Worm (Caenorhabditis elegans) whole organism, L1 larva: Measurements from ENCODE around the gene F44E7.7.

Source experiments
- C16A3.4 ChIP-seq: fragments of 150-350 bp; optimal IDR thresholded peaks from 2 replicates; lab custom pipeline; 2014; ENCODE audit warnings: missing biosample characterization, missing genetic modification characterization
- aha-1 ChIP-seq: fragments of 150-350 bp; optimal IDR thresholded peaks from 2 replicates; lab custom pipeline; 2014; ENCODE audit warnings: missing biosample characterization, missing genetic modification characterization
- alr-1 ChIP-seq: fragments of 200-800 bp; sonication (Bioruptor generic); optimal IDR thresholded peaks from 2 replicates; lab custom pipeline; 2018; ENCODE audit warnings: borderline replicate concordance, mild to moderate bottlenecking, missing genetic modification characterization, missing compliant biosample characterization
- aly-2 ChIP-seq: fragments of 150-350 bp; optimal IDR thresholded peaks from 2 replicates; lab custom pipeline; 2014; ENCODE audit warnings: missing biosample characterization, missing genetic modification characterization
- ceh-63 ChIP-seq: fragments of 200-800 bp; sonication (Bioruptor generic); optimal IDR thresholded peaks from 2 replicates; lab custom pipeline; 2018; ENCODE audit warnings: mild to moderate bottlenecking, missing genetic modification characterization, missing compliant biosample characterization
- ceh-8 ChIP-seq: fragments of 200-800 bp; sonication (Bioruptor generic); optimal IDR thresholded peaks from 2 replicates; lab custom pipeline; 2018; ENCODE audit warnings: mild to moderate bottlenecking, missing genetic modification characterization, moderate library complexity, missing compliant biosample characterization
- ceh-88 ChIP-seq: fragments of 200-800 bp; sonication (Bioruptor generic); IDR thresholded peaks from 2 replicates; pipeline ENCODE4 v1.3.6; 2022; ENCODE audit warnings: missing genetic modification characterization, missing compliant biosample characterization
- dsc-1 ChIP-seq: sonication (generic microtip); optimal IDR thresholded peaks from 2 replicates; lab custom pipeline; 2016; ENCODE audit warnings: mild to moderate bottlenecking, missing genetic modification characterization, missing compliant biosample characterization
- efl-1 ChIP-seq, 4 experiments: fragments of 150-350 bp; optimal IDR thresholded peaks in 3 of 4; peaks in 1 of 4; 1 replicate in 1 of 4; 2 replicates in 3 of 4; lab custom pipeline; 2014; ENCODE audit warnings: missing biosample characterization in 2 of 4, missing genetic modification characterization in 2 of 4, missing genetic modification reagents in 2 of 4
- elt-2 ChIP-seq: sonication (generic microtip); optimal IDR thresholded peaks from 2 replicates; lab custom pipeline; 2016; ENCODE audit warnings: missing genetic modification characterization, mild to moderate bottlenecking, inconsistent platforms, missing compliant biosample characterization, missing genetic modification reagents
- fkh-4 ChIP-seq: sonication (generic microtip); optimal IDR thresholded peaks from 2 replicates; lab custom pipeline; 2016; ENCODE audit warnings: missing compliant biosample characterization, missing genetic modification characterization, borderline replicate concordance
- fkh-8 ChIP-seq: sonication (generic microtip); optimal IDR thresholded peaks from 2 replicates; lab custom pipeline; 2016; ENCODE audit warnings: mild to moderate bottlenecking, missing genetic modification characterization, missing compliant biosample characterization
- grh-1 ChIP-seq: fragments of 200-800 bp; sonication (Bioruptor generic); IDR thresholded peaks from 2 replicates; pipeline ENCODE4 v1.3.6; 2022; ENCODE audit warnings: missing genetic modification reagents, missing genetic modification characterization, missing compliant biosample characterization
- hlh-17 ChIP-seq: fragments of 200-800 bp; sonication (Bioruptor generic); optimal IDR thresholded peaks from 2 replicates; lab custom pipeline; 2018; ENCODE audit warnings: missing genetic modification characterization, mild to moderate bottlenecking, missing compliant biosample characterization, moderate library complexity, borderline replicate concordance
- jun-1 ChIP-seq: fragments of 150-350 bp; optimal IDR thresholded peaks from 2 replicates; lab custom pipeline; 2014; ENCODE audit warnings: missing biosample characterization, missing genetic modification reagents, missing genetic modification characterization
- lin-13 ChIP-seq: fragments of 150-350 bp; optimal IDR thresholded peaks from 2 replicates; lab custom pipeline; 2014; ENCODE audit warnings: missing biosample characterization, missing genetic modification reagents, missing genetic modification characterization
- lin-35 ChIP-seq, 2 experiments: fragments of 150-350 bp; optimal IDR thresholded peaks; 2 replicates each; lab custom pipeline; 2014; ENCODE audit warnings: missing biosample characterization in 2 of 2, missing genetic modification characterization in 2 of 2, missing genetic modification reagents in 2 of 2
- lin-39 ChIP-seq: fragments of 150-350 bp; optimal IDR thresholded peaks from 2 replicates; lab custom pipeline; 2014; ENCODE audit warnings: missing biosample characterization, missing genetic modification reagents, missing genetic modification characterization
- lsy-2 ChIP-seq, 2 experiments: fragments of 150-350 bp; optimal IDR thresholded peaks; 2 replicates each; lab custom pipeline; 2014; ENCODE audit warnings: missing biosample characterization in 2 of 2, missing genetic modification characterization in 2 of 2
- mab-9 ChIP-seq: fragments of 200-800 bp; sonication (Bioruptor generic); IDR thresholded peaks from 2 replicates; pipeline ENCODE4 v1.3.6; 2022; ENCODE audit warnings: missing genetic modification reagents, missing genetic modification characterization, missing compliant biosample characterization
- mdl-1 ChIP-seq, 2 experiments: fragments of 150-350 bp; optimal IDR thresholded peaks; 2 replicates each; lab custom pipeline; 2014 to 2017; ENCODE audit warnings: missing biosample characterization in 2 of 2, missing genetic modification characterization in 2 of 2, inconsistent platforms in 1 of 2
- nhr-11 ChIP-seq: fragments of 150-350 bp; optimal IDR thresholded peaks from 2 replicates; lab custom pipeline; 2014; ENCODE audit warnings: missing biosample characterization, missing genetic modification characterization
- nhr-12 ChIP-seq: sonication (generic microtip); optimal IDR thresholded peaks from 2 replicates; lab custom pipeline; 2017; ENCODE audit warnings: missing biosample characterization, missing genetic modification characterization
- nhr-47 ChIP-seq: sonication (generic microtip); optimal IDR thresholded peaks from 2 replicates; lab custom pipeline; 2016; ENCODE audit warnings: mild to moderate bottlenecking, missing genetic modification characterization, moderate library complexity, missing compliant biosample characterization
- nhr-71 ChIP-seq: sonication (generic microtip); optimal IDR thresholded peaks from 2 replicates; lab custom pipeline; 2016; ENCODE audit warnings: mild to moderate bottlenecking, missing genetic modification characterization, moderate library complexity, missing compliant biosample characterization
- nhr-76 ChIP-seq: sonication (generic microtip); optimal IDR thresholded peaks from 2 replicates; lab custom pipeline; 2017; ENCODE audit warnings: missing biosample characterization, missing genetic modification characterization
- pag-3 ChIP-seq: sonication (generic microtip); optimal IDR thresholded peaks from 2 replicates; lab custom pipeline; 2017; ENCODE audit warnings: missing genetic modification characterization, mild to moderate bottlenecking, missing compliant biosample characterization, antibody characterized with exemption, borderline replicate concordance; ENCODE audit not compliant: insufficient read depth
- pax-3 ChIP-seq: fragments of 200-800 bp; sonication (Bioruptor generic); optimal IDR thresholded peaks from 2 replicates; lab custom pipeline; 2018; ENCODE audit warnings: mild to moderate bottlenecking, missing genetic modification characterization, moderate library complexity, missing compliant biosample characterization
- pqm-1 ChIP-seq: sonication (generic microtip); optimal IDR thresholded peaks from 3 replicates; lab custom pipeline; 2017; ENCODE audit warnings: missing biosample characterization, missing genetic modification characterization
- sox-4 ChIP-seq: sonication (generic microtip); optimal IDR thresholded peaks from 2 replicates; lab custom pipeline; 2016; ENCODE audit warnings: missing genetic modification characterization, missing compliant biosample characterization
- swsn-7 ChIP-seq: sonication (generic microtip); optimal IDR thresholded peaks from 2 replicates; lab custom pipeline; 2016; ENCODE audit warnings: missing genetic modification characterization, missing compliant biosample characterization
- tlp-1 ChIP-seq: fragments of 150-350 bp; optimal IDR thresholded peaks from 2 replicates; lab custom pipeline; 2014; ENCODE audit warnings: missing biosample characterization, missing genetic modification characterization
- unc-30 ChIP-seq: sonication (generic microtip); optimal IDR thresholded peaks from 2 replicates; lab custom pipeline; 2017; ENCODE audit warnings: missing biosample characterization, missing genetic modification characterization
- vab-15 ChIP-seq: sonication (generic microtip); optimal IDR thresholded peaks from 2 replicates; lab custom pipeline; 2017; ENCODE audit warnings: missing genotype, mild to moderate bottlenecking, missing genetic modification characterization, missing compliant biosample characterization

The F44E7.7 gene

ce11 chrV:5739438-5739837 lies 45.8 kb downstream of the F44E7.7 start:
- no peak for TF ChIP-seq unc-30 (tag; lab: Kevin White, UChicago)
- no peak for TF ChIP-seq pag-3 (tag; lab: Kevin White, UChicago)
- no peak for TF ChIP-seq jun-1
- peak; percentile 29 for TF ChIP-seq pax-3
- no peak for TF ChIP-seq efl-1 (optimal IDR thresholded peaks at IDR 0.05; lab: Kevin White, UChicago)
- TF ChIP-seq efl-1 (GFP tag; optimal IDR thresholded peaks at IDR 0.05 in 1 of 2; lab: Kevin White, UChicago), result peak in 1 of 2 experiments; percentile 87
- TF ChIP-seq ceh-63, result no peak
- peak; percentile 34 for TF ChIP-seq nhr-71
- no peak for TF ChIP-seq vab-15 (tag; lab: Kevin White, UChicago)
- peak; percentile 35 for TF ChIP-seq sox-4 (tag; lab: Kevin White, UChicago)
- no peak for TF ChIP-seq ceh-88
- TF ChIP-seq aha-1 (tag; lab: Kevin White, UChicago), result no peak
- TF ChIP-seq alr-1 (tag; lab: Kevin White, UChicago), result no peak
- TF ChIP-seq lin-39 (tag; lab: Kevin White, UChicago), result no peak
- peak; percentile 7 for TF ChIP-seq nhr-47 (tag; lab: Kevin White, UChicago)
- TF ChIP-seq lsy-2 (tag; optimal IDR thresholded peaks at IDR 0.05; lab: Kevin White, UChicago), result no peak
- TF ChIP-seq nhr-76 (tag; lab: Kevin White, UChicago), result no peak
- peak; percentile 51 for TF ChIP-seq fkh-8 (tag; lab: Kevin White, UChicago)
- no peak for TF ChIP-seq fkh-4 (tag; lab: Kevin White, UChicago)
- peak; percentile 85 for TF ChIP-seq dsc-1 (tag; lab: Kevin White, UChicago)

ce11 chrV:5736068-5736467 lies 49.2 kb downstream of the F44E7.7 start, which contains the start of gene K09H11.6:
K09H11.6 (minus strand) TSS chrV:5736168.
- no peak for TF ChIP-seq lsy-2 (tag; optimal IDR thresholded peaks at IDR 0.05; lab: Kevin White, UChicago)
- TF ChIP-seq vab-15 (tag; lab: Kevin White, UChicago), result no peak
- no peak for TF ChIP-seq mdl-1 (tag; optimal IDR thresholded peaks at IDR 0.05; lab: Kevin White, UChicago)
- no peak for TF ChIP-seq sox-4 (tag; lab: Kevin White, UChicago)
- TF ChIP-seq hlh-17 (GFP tag; lab: Kevin White, UChicago), result no peak
- no peak for TF ChIP-seq aly-2
- TF ChIP-seq elt-2 (tag; lab: Kevin White, UChicago), result no peak
- TF ChIP-seq nhr-12 (tag; lab: Kevin White, UChicago), result no peak
- no peak for TF ChIP-seq pqm-1 (tag; lab: Kevin White, UChicago)
- no peak for TF ChIP-seq tlp-1
- TF ChIP-seq swsn-7, result no peak
- TF ChIP-seq C16A3.4 (tag; lab: Kevin White, UChicago), result no peak
- TF ChIP-seq mab-9 (GFP tag; lab: Robert Waterston, UW), result no peak
- TF ChIP-seq lin-35 (GFP tag; optimal IDR thresholded peaks at IDR 0.05; lab: Kevin White, UChicago), result no peak
- no peak for TF ChIP-seq grh-1
- TF ChIP-seq nhr-11, result no peak
- no peak for TF ChIP-seq lin-13 (GFP tag; lab: Kevin White, UChicago)
- no peak for TF ChIP-seq ceh-8 (GFP tag; lab: Kevin White, UChicago)
